Fruit fly (Drosophila melanogaster) whole organism, embryonic: ENCODE measurements around the gene NKCC.

ENCODE experiments used
- Atf-2 ChIP-seq: fragments of 200-800 bp; sonication (Bioruptor generic); optimal IDR thresholded peaks from 2 replicates; lab custom pipeline; 2016; ENCODE audit warnings: missing biosample characterization, missing genetic modification characterization
- Blimp-1 ChIP-seq: fragments of 200-800 bp; sonication (Bioruptor generic); optimal IDR thresholded peaks from 3 replicates; lab custom pipeline; 2018; ENCODE audit warnings: missing biosample characterization, missing genetic modification characterization, mild to moderate bottlenecking, moderate library complexity, missing genetic modification reagents
- CG11085 ChIP-seq: fragments of 200-800 bp; sonication (Bioruptor generic); IDR thresholded peaks from 2 replicates; pipeline ENCODE4 v1.3.6; 2022; ENCODE audit warnings: missing biosample characterization, missing genetic modification characterization
- CG11247 ChIP-seq: fragments of 200-800 bp; sonication (Bioruptor generic); IDR thresholded peaks from 2 replicates; pipeline ENCODE4 v1.3.6; 2022; ENCODE audit warnings: missing biosample characterization, missing genetic modification characterization
- CG11560 ChIP-seq: fragments of 200-800 bp; sonication (Bioruptor generic); IDR thresholded peaks from 3 replicates; pipeline ENCODE4 v1.3.6; 2022; ENCODE audit warnings: missing biosample characterization, missing genetic modification characterization
- CG13424 ChIP-seq: fragments of 200-800 bp; sonication (Bioruptor generic); optimal IDR thresholded peaks from 2 replicates; lab custom pipeline; 2019; ENCODE audit warnings: missing biosample characterization, mild to moderate bottlenecking, missing genetic modification characterization, moderate library complexity
- CG1602 ChIP-seq: fragments of 200-800 bp; sonication (Bioruptor generic); optimal IDR thresholded peaks from 3 replicates; lab custom pipeline; 2016; ENCODE audit warnings: missing biosample characterization, missing genetic modification characterization
- CG17361 ChIP-seq: fragments of 200-800 bp; sonication (Bioruptor generic); IDR thresholded peaks from 3 replicates; pipeline ENCODE4 v1.3.6; 2022; ENCODE audit warnings: missing biosample characterization, missing genetic modification characterization
- CG17612 ChIP-seq: fragments of 200-800 bp; sonication (Bioruptor generic); IDR thresholded peaks from 2 replicates; pipeline ENCODE4 v1.3.6; 2022; ENCODE audit warnings: missing biosample characterization, missing genetic modification characterization
- CG1792 ChIP-seq: fragments of 200-800 bp; sonication (Bioruptor generic); optimal IDR thresholded peaks from 2 replicates; lab custom pipeline; 2016; ENCODE audit warnings: missing biosample characterization, missing genetic modification characterization
- CG1832 ChIP-seq: fragments of 200-800 bp; sonication (Bioruptor generic); optimal IDR thresholded peaks from 2 replicates; lab custom pipeline; 2017; ENCODE audit warnings: missing biosample characterization, mild to moderate bottlenecking, missing genetic modification characterization, inconsistent platforms
- CG34376 ChIP-seq: fragments of 200-800 bp; sonication (Bioruptor generic); optimal IDR thresholded peaks from 2 replicates; lab custom pipeline; 2018; ENCODE audit warnings: missing biosample characterization, mild to moderate bottlenecking, missing genetic modification characterization
- CG4424 ChIP-seq: fragments of 200-800 bp; sonication (Bioruptor generic); optimal IDR thresholded peaks from 3 replicates; lab custom pipeline; 2016; ENCODE audit warnings: missing biosample characterization, missing genetic modification characterization
- CG5180 ChIP-seq: fragments of 200-800 bp; sonication (Bioruptor generic); optimal IDR thresholded peaks from 3 replicates; lab custom pipeline; 2017; ENCODE audit warnings: missing biosample characterization, missing genetic modification characterization, mild to moderate bottlenecking, moderate library complexity, missing genetic modification reagents
- CG6654 ChIP-seq: fragments of 200-800 bp; sonication (Bioruptor generic); optimal IDR thresholded peaks from 2 replicates; lab custom pipeline; 2017; ENCODE audit warnings: missing biosample characterization, mild to moderate bottlenecking, missing genetic modification characterization
- CG7963 ChIP-seq: fragments of 200-800 bp; sonication (Bioruptor generic); IDR thresholded peaks from 3 replicates; pipeline ENCODE4 v1.3.6; 2022; ENCODE audit warnings: missing biosample characterization, missing genetic modification characterization; ENCODE audit not compliant: partially characterized antibody
- Chrac-16 ChIP-seq: fragments of 200-800 bp; sonication (Bioruptor generic); optimal IDR thresholded peaks from 3 replicates; lab custom pipeline; 2016; ENCODE audit warnings: missing biosample characterization, missing genetic modification characterization
- Doc2 ChIP-seq: fragments of 200-800 bp; sonication (Bioruptor generic); IDR thresholded peaks from 2 replicates; pipeline ENCODE4 v1.3.6; 2022; ENCODE audit warnings: missing biosample characterization, missing genetic modification characterization
- Eip74EF ChIP-seq, 2 experiments: fragments of 200-800 bp in 1 of 2; fragments of >200 bp in 1 of 2; sonication (Bioruptor generic) in 1 of 2; optimal IDR thresholded peaks; 2 replicates each; lab custom pipeline; 2017 to 2019; ENCODE audit warnings: missing biosample characterization in 2 of 2, missing genetic modification characterization in 2 of 2, mild to moderate bottlenecking in 1 of 2, moderate library complexity in 1 of 2
- HmgD ChIP-seq: fragments of 200-800 bp; sonication (Bioruptor generic); optimal IDR thresholded peaks from 3 replicates; lab custom pipeline; 2016; ENCODE audit warnings: missing biosample characterization, missing genetic modification characterization
- Hr51 ChIP-seq, 2 experiments: fragments of 200-800 bp; sonication (Bioruptor generic); optimal IDR thresholded peaks; 2 replicates in 1 of 2; 3 replicates in 1 of 2; lab custom pipeline; 2016 to 2018; ENCODE audit warnings: missing biosample characterization in 2 of 2, missing genetic modification characterization in 2 of 2, mild to moderate bottlenecking in 1 of 2, moderate library complexity in 1 of 2
- Jarid2 ChIP-seq: fragments of 200-800 bp; sonication (Bioruptor generic); optimal IDR thresholded peaks from 3 replicates; lab custom pipeline; 2017; ENCODE audit warnings: mild to moderate bottlenecking, missing biosample characterization, missing genetic modification reagents, missing genetic modification characterization
- Kr ChIP-seq: fragments of 200-800 bp; sonication (Bioruptor generic); optimal IDR thresholded peaks from 2 replicates; lab custom pipeline; 2017; ENCODE audit warnings: missing biosample characterization, mild to moderate bottlenecking, missing genetic modification characterization
- MTF-1 ChIP-seq: fragments of 200-800 bp; sonication (Bioruptor generic); optimal IDR thresholded peaks from 2 replicates; lab custom pipeline; 2018; ENCODE audit warnings: missing biosample characterization, mild to moderate bottlenecking, missing genetic modification characterization, borderline replicate concordance
- NC2β ChIP-seq: fragments of 200-800 bp; sonication (Bioruptor generic); optimal IDR thresholded peaks from 2 replicates; lab custom pipeline; 2016; ENCODE audit warnings: missing biosample characterization, missing genetic modification characterization
- Nf-YC ChIP-seq: fragments of 200-800 bp; optimal IDR thresholded peaks from 3 replicates; lab custom pipeline; 2019; ENCODE audit warnings: missing biosample characterization, mild to moderate bottlenecking, missing genetic modification characterization, moderate library complexity
- PHDP ChIP-seq: fragments of 200-800 bp; sonication (Bioruptor generic); optimal IDR thresholded peaks from 3 replicates; lab custom pipeline; 2018; ENCODE audit warnings: missing biosample characterization, mild to moderate bottlenecking, missing genetic modification characterization, moderate library complexity
- Side ChIP-seq: fragments of 200-800 bp; sonication (Bioruptor generic); optimal IDR thresholded peaks from 2 replicates; lab custom pipeline; 2016; ENCODE audit warnings: missing biosample characterization, missing genetic modification characterization
- Sry-β ChIP-seq: fragments of 200-800 bp; sonication (Bioruptor generic); optimal IDR thresholded peaks from 2 replicates; lab custom pipeline; 2018; ENCODE audit warnings: missing biosample characterization, mild to moderate bottlenecking, missing genetic modification characterization, moderate library complexity
- ap ChIP-seq: fragments of 200-800 bp; sonication (Bioruptor generic); IDR thresholded peaks from 2 replicates; pipeline ENCODE4 v1.3.6; 2022; ENCODE audit warnings: missing biosample characterization, missing genetic modification characterization
- bab2 ChIP-seq: fragments of 200-800 bp; sonication (Bioruptor generic); optimal IDR thresholded peaks from 2 replicates; lab custom pipeline; 2016; ENCODE audit warnings: missing biosample characterization, missing genetic modification characterization
- bowl ChIP-seq: fragments of 200-800 bp; sonication (Bioruptor generic); IDR thresholded peaks from 2 replicates; pipeline ENCODE4 v1.3.6; 2022; ENCODE audit warnings: missing biosample characterization, missing genetic modification characterization
- corto ChIP-seq: fragments of 200-800 bp; sonication (Bioruptor generic); optimal IDR thresholded peaks from 2 replicates; lab custom pipeline; 2016; ENCODE audit warnings: missing biosample characterization, mild to moderate bottlenecking, missing genetic modification characterization, moderate library complexity
- cwo ChIP-seq: fragments of 200-800 bp; sonication (Bioruptor generic); optimal IDR thresholded peaks from 3 replicates; lab custom pipeline; 2017; ENCODE audit warnings: missing biosample characterization, missing genetic modification characterization, mild to moderate bottlenecking, moderate library complexity, missing genetic modification reagents
- ems ChIP-seq: fragments of 200-800 bp; sonication (Bioruptor generic); optimal IDR thresholded peaks from 3 replicates; lab custom pipeline; 2016; ENCODE audit warnings: missing biosample characterization, missing genetic modification characterization
- fd102C ChIP-seq: fragments of 200-800 bp; sonication (Bioruptor generic); optimal IDR thresholded peaks from 2 replicates; lab custom pipeline; 2018; ENCODE audit warnings: missing biosample characterization, mild to moderate bottlenecking, missing genetic modification characterization, moderate library complexity
- gcm ChIP-seq: fragments of 200-800 bp; sonication (Bioruptor generic); optimal IDR thresholded peaks from 2 replicates; lab custom pipeline; 2019; ENCODE audit warnings: missing biosample characterization, mild to moderate bottlenecking, missing genetic modification characterization, moderate library complexity
- mld ChIP-seq: fragments of 200-800 bp; sonication (Bioruptor generic); IDR thresholded peaks from 3 replicates; pipeline ENCODE4 v1.3.6; 2022; ENCODE audit warnings: missing biosample characterization, missing genetic modification characterization; ENCODE audit not compliant: partially characterized antibody
- nmo ChIP-seq: fragments of 200-800 bp; sonication (Bioruptor generic); optimal IDR thresholded peaks from 2 replicates; lab custom pipeline; 2018; ENCODE audit warnings: missing biosample characterization, mild to moderate bottlenecking, missing genetic modification characterization, moderate library complexity
- nom ChIP-seq: fragments of 200-800 bp; sonication (Bioruptor generic); optimal IDR thresholded peaks from 2 replicates; lab custom pipeline; 2017; ENCODE audit warnings: missing biosample characterization, missing genetic modification characterization, mild to moderate bottlenecking, moderate library complexity, missing genetic modification reagents
- pb ChIP-seq: fragments of 200-800 bp; sonication (Bioruptor generic); optimal IDR thresholded peaks from 3 replicates; lab custom pipeline; 2016; ENCODE audit warnings: missing biosample characterization, missing genetic modification characterization
- pho ChIP-seq: fragments of 200-800 bp; sonication (Bioruptor generic); optimal IDR thresholded peaks from 2 replicates; lab custom pipeline; 2016; ENCODE audit warnings: missing biosample characterization, missing genetic modification characterization
- sens-2 ChIP-seq: fragments of 200-800 bp; sonication (Bioruptor generic); IDR thresholded peaks from 2 replicates; pipeline ENCODE4 v1.3.6; 2022; ENCODE audit warnings: missing biosample characterization, missing genetic modification characterization
- slou ChIP-seq: fragments of 200-800 bp; sonication (Bioruptor generic); optimal IDR thresholded peaks from 3 replicates; lab custom pipeline; 2016; ENCODE audit warnings: missing biosample characterization, missing genetic modification characterization
- sob ChIP-seq: fragments of 200-800 bp; sonication (Bioruptor generic); IDR thresholded peaks from 2 replicates; pipeline ENCODE4 v1.3.6; 2022; ENCODE audit warnings: missing biosample characterization, missing genetic modification characterization
- vvl ChIP-seq: fragments of 200-800 bp; sonication (Bioruptor generic); IDR thresholded peaks from 2 replicates; pipeline ENCODE4 v1.3.6; 2022; ENCODE audit warnings: missing biosample characterization, missing genetic modification characterization
- wek ChIP-seq: fragments of 200-800 bp; sonication (Bioruptor generic); optimal IDR thresholded peaks from 3 replicates; lab custom pipeline; 2018; ENCODE audit warnings: missing biosample characterization, mild to moderate bottlenecking, missing genetic modification characterization, moderate library complexity
- zfh1 ChIP-seq: fragments of 200-800 bp; sonication (Bioruptor generic); IDR thresholded peaks from 3 replicates; pipeline ENCODE4 v1.3.6; 2022; ENCODE audit warnings: missing biosample characterization, missing genetic modification characterization

NKCC gene

DNA sequence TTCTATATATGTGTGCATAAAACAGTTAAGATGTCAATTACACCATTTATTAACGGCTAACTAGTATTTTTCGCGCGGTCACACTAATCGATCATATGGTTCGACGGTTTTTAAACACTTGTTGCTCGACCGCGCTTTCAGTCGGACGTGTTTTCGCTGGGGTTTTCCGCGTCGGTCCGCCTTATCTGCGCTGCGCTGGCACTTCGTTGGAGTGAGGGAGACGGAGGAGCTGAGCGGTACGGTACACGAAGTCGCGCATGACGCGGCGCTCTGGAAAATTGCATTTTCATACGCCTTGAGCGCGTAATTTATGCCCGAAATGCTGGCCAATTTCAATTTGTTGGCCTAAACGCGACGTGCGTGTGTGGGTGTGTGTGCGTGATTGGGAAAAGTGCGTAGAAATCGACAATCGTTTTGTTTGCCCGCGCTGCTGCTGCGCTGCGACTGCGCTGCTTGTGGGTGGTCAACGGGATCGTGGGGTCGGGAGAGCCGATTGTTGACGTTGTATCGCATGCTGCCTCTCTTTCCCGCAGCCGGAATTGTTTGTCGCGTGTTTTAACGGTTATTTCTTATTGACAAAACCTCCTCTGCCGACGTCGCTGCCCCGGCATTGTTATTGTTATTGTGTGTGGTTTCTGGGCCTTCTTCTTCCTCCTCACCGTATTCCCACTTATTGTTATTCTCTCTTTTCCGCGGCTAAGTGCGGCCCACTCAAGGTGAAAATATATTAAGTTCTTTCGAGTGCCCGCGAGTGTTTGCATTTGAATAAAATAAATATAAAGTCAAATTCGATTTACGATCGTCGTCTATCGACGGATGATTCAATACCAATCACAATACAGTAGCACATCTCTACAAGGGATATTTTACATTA, 14.7 kb upstream of the NKCC start, which contains the start of gene Itpr (continued):
- TF ChIP-seq ems (GFP tag; lab: Kevin White, UChicago) = no peak
- no peak for TF ChIP-seq CG11247 (GFP tag; lab: Robert Waterston, UW)
- no peak for TF ChIP-seq PHDP
- no peak for TF ChIP-seq sens-2 (GFP tag; lab: Robert Waterston, UW)
- no peak for TF ChIP-seq Nf-YC (tag; lab: Kevin White, UChicago)
- no peak for TF ChIP-seq mld (GFP tag; lab: Robert Waterston, UW)
- no peak for TF ChIP-seq bowl (GFP tag; lab: Robert Waterston, UW)
- TF ChIP-seq CG5180 (GFP tag; lab: Kevin White, UChicago) = no peak
- no peak for TF ChIP-seq CG17612
- no peak for TF ChIP-seq bab2 (GFP tag; lab: Kevin White, UChicago)
- no peak for TF ChIP-seq CG1602 (GFP tag; lab: Kevin White, UChicago)
- TF ChIP-seq CG1792 (GFP tag; lab: Kevin White, UChicago) = no peak
- TF ChIP-seq pb (GFP tag; lab: Kevin White, UChicago) = no peak
- no peak for TF ChIP-seq CG4424 (GFP tag; lab: Kevin White, UChicago)
- no peak for TF ChIP-seq Side (GFP tag; lab: Kevin White, UChicago)
- no peak for TF ChIP-seq wek (GFP tag; lab: Kevin White, UChicago)
- TF ChIP-seq CG11085 (GFP tag; lab: Robert Waterston, UW) = no peak
- no peak for TF ChIP-seq HmgD
- TF ChIP-seq Blimp-1 (GFP tag; lab: Kevin White, UChicago) = no peak
- TF ChIP-seq CG34376 = peak; percentile 15
- peak; percentile 87 for TF ChIP-seq Jarid2 (GFP tag; lab: Kevin White, UChicago)
- no peak for TF ChIP-seq Kr (GFP tag; lab: Kevin White, UChicago)
- TF ChIP-seq corto (GFP tag; lab: Kevin White, UChicago) = peak; percentile 20
- TF ChIP-seq Atf-2 (GFP tag; lab: Kevin White, UChicago) = no peak
- TF ChIP-seq nom (GFP tag; lab: Kevin White, UChicago) = no peak
- peak; percentile 73 for TF ChIP-seq cwo
- TF ChIP-seq CG17361 (GFP tag; lab: Robert Waterston, UW) = 0 out of 3 replicates have a peak, but pooled peaks have one; percentile 12
- no peak for TF ChIP-seq Doc2 (GFP tag; lab: Robert Waterston, UW)
- 0 out of 2 replicates have a peak, but pooled peaks have one; percentile 45 for TF ChIP-seq sob (GFP tag; lab: Robert Waterston, UW)
- TF ChIP-seq CG6654 (GFP tag; lab: Kevin White, UChicago) = no peak
- peak in 1 of 2 experiments; percentile 55 for TF ChIP-seq Eip74EF (GFP tag; optimal IDR thresholded peaks at IDR 0.05; lab: Kevin White, UChicago)
- no peak for TF ChIP-seq fd102C (GFP tag; lab: Kevin White, UChicago)
- TF ChIP-seq vvl (GFP tag; lab: Robert Waterston, UW) = peak; percentile 62
- no peak for TF ChIP-seq MTF-1 (GFP tag; lab: Kevin White, UChicago)
- TF ChIP-seq CG1832 (GFP tag; lab: Kevin White, UChicago) = peak; percentile 78
- no peak for TF ChIP-seq slou (GFP tag; lab: Kevin White, UChicago)
- no peak for TF ChIP-seq CG11560 (tag; lab: Robert Waterston, UW)
- no peak for TF ChIP-seq ap (GFP tag; lab: Robert Waterston, UW)
- TF ChIP-seq zfh1 (GFP tag; lab: Robert Waterston, UW) = 0 out of 3 replicates have a peak, but pooled peaks have one; percentile 3
- TF ChIP-seq nmo = no peak
- no peak for TF ChIP-seq NC2β
- TF ChIP-seq Chrac-16 (GFP tag; lab: Kevin White, UChicago) = no peak
- TF ChIP-seq CG7963 (GFP tag; lab: Robert Waterston, UW) = no peak
- TF ChIP-seq pho = no peak
- no peak for TF ChIP-seq CG13424 (tag; lab: Kevin White, UChicago)
- TF ChIP-seq gcm (GFP tag; lab: Kevin White, UChicago) = no peak
- no peak for TF ChIP-seq Hr51 (GFP tag; optimal IDR thresholded peaks at IDR 0.05; lab: Kevin White, UChicago)
- TF ChIP-seq Sry-β (GFP tag; lab: Kevin White, UChicago) = no peak
